Worm (Caenorhabditis elegans): ENCODE results near the gene hadb-1.

- TF ChIP-seq sptf-1 (tag; optimal IDR thresholded peaks at IDR 0.05) (no peak), unc-39 (tag; optimal IDR thresholded peaks at IDR 0.05) (no peak), tbx-8 (GFP tag; optimal IDR thresholded peaks at IDR 0.05) (no peak)
Observed at ce11 chrIII:8636803-8637202, 51.5 kb downstream of the hadb-1 start.

All from whole organism, mixed stage, embryonic.